Fruit fly (Drosophila melanogaster): Measurements from ENCODE around the gene mbc.
A peak's percentile ranks its signal among the peaks of the same experiment; 100 is the strongest.

- TF ChIP-seq Crg-1 (GFP tag; optimal IDR thresholded peaks at IDR 0.05) (no peak), CG12768 (GFP tag; optimal IDR thresholded peaks at IDR 0.05) (no peak), bab1 (GFP tag; optimal IDR thresholded peaks at IDR 0.05) (no peak), CG11617 (GFP tag; optimal IDR thresholded peaks at IDR 0.05) (no peak), CG14711 (tag; optimal IDR thresholded peaks at IDR 0.05) (no peak), cnc (optimal IDR thresholded peaks at IDR 0.05) (peak; percentile 83 to 97), kay (GFP tag; ENCODE audit: borderline replicate concordance) (no peak), CG5204 (GFP tag; optimal IDR thresholded peaks at IDR 0.05) (no peak), Clk (GFP tag; optimal IDR thresholded peaks at IDR 0.05) (no peak), CG33017 (tag; optimal IDR thresholded peaks at IDR 0.05) (no peak), Mnt (GFP tag; optimal IDR thresholded peaks at IDR 0.05) (no peak)
Observed at dm6 chr3R:23732533-23732932, 49.0 kb upstream of the mbc start.
